Fruit fly (Drosophila melanogaster) whole organism: ENCODE measurements around the gene Pez.

ENCODE experiments used
- CG8478 ChIP-seq: fragments of >200 bp; optimal IDR thresholded peaks from 2 replicates; lab custom pipeline; 2018; ENCODE audit warnings: inconsistent platforms
- Dll ChIP-seq: fragments of >200 bp; optimal IDR thresholded peaks from 2 replicates; lab custom pipeline; 2017
- pan ChIP-seq: fragments of >200 bp; optimal IDR thresholded peaks from 2 replicates; lab custom pipeline; 2017
- psq ChIP-seq: fragments of >200 bp; optimal IDR thresholded peaks from 2 replicates; lab custom pipeline; 2017
- usp ChIP-seq: fragments of >200 bp; optimal IDR thresholded peaks from 2 replicates; lab custom pipeline; 2017; ENCODE audit warnings: missing biosample characterization, missing genetic modification characterization, mixed read lengths

- TF ChIP-seq pan (lab: Kevin White, UChicago) (no peak), CG8478 (lab: Kevin White, UChicago) (no peak), psq (lab: Kevin White, UChicago) (no peak), Dll (lab: Kevin White, UChicago) (no peak), usp (GFP tag; lab: Kevin White, UChicago) (no peak)
These were observed 48.6 kb upstream of the Pez start for dm6 chr2L:6387068-6387467.
